Worm (Caenorhabditis elegans): ENCODE data around the gene dcn-1.

dcn-1 gene

DNA sequence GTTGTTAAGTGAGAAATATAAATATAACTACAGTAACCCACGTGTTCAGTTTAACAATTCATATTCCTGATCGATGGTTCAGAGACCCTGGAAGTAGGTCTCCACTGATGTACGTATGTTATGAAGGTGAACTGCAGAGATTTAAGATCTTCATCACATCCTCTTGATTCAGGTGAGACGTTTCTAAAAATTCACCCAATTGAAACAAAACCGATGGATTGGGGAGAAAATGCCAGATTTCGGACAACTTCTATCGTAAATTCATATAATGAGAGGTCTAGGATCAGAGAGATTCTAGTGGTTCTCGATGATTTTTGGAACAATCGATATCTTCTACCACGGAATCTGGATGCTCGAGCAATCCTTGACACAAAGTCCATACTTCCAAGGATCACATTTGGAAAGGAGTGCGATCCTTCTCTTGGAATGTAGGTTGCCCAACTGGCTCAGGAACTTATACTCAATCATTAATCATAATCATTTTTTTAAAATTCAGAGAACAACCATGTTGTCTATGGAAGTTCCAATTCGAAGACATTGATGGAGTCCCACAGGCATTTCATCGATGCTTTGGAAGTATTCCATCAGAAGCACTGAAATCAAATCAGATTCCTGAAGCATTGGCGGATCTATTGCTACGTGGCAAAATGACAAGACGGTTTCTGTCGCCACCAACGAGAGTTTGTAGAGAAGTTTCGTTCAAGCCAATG lies 19.4 kb upstream of the dcn-1 start, which contains the start of the genes nth-1 and R10E4.7:
Gene nth-1 (minus strand): TSS at position 101 of the 710 bp plus-strand sequence.
Gene R10E4.7 (plus strand): TSS at position 660 of the 710 bp plus-strand sequence.
- TF ChIP-seq ztf-29 (GFP tag; IDR thresholded peaks at IDR 0.05): no peak
- no peak for TF ChIP-seq flt-1 (GFP tag; IDR thresholded peaks at IDR 0.05)
- no peak for TF ChIP-seq klf-2 (GFP tag; conservative IDR thresholded peaks at IDR 0.05)
- no peak for TF ChIP-seq ztf-23 (GFP tag; IDR thresholded peaks at IDR 0.05)
- TF ChIP-seq med-1 (GFP tag; optimal IDR thresholded peaks at IDR 0.05; ENCODE audit: insufficient read depth): no peak
- TF ChIP-seq ref-1 (GFP tag; conservative IDR thresholded peaks at IDR 0.05): no peak
- no peak for TF ChIP-seq cog-1 (tag; optimal IDR thresholded peaks at IDR 0.05)
- TF ChIP-seq tab-1 (GFP tag; IDR thresholded peaks at IDR 0.05): no peak

ce11 chrIII:4300989-4301498 lies 12.7 kb upstream of the dcn-1 start, which contains the start of gene R10E4.11:
TSS of gene R10E4.11 (minus strand) at chrIII:4301039.
- TF ChIP-seq T22C8.4 (GFP tag; IDR thresholded peaks at IDR 0.05) (no peak), med-1 (GFP tag; optimal IDR thresholded peaks at IDR 0.05; ENCODE audit: insufficient read depth) (no peak), ztf-29 (GFP tag; IDR thresholded peaks at IDR 0.05) (no peak), cog-1 (tag; optimal IDR thresholded peaks at IDR 0.05) (no peak), flt-1 (GFP tag; IDR thresholded peaks at IDR 0.05) (no peak), ref-1 (GFP tag; conservative IDR thresholded peaks at IDR 0.05) (no peak), ztf-23 (GFP tag; IDR thresholded peaks at IDR 0.05) (no peak), tab-1 (GFP tag; IDR thresholded peaks at IDR 0.05) (no peak), klf-2 (GFP tag; conservative IDR thresholded peaks at IDR 0.05) (no peak)

ce11 chrIII:4302293-4302692 lies 11.4 kb upstream of the dcn-1 start, which contains the start of gene R10E4.9:
TSS of gene R10E4.9 (minus strand) at chrIII:4302393.
- TF ChIP-seq cog-1 (tag; optimal IDR thresholded peaks at IDR 0.05) (no peak), flt-1 (GFP tag; IDR thresholded peaks at IDR 0.05) (no peak), klf-2 (GFP tag; conservative IDR thresholded peaks at IDR 0.05) (no peak)

DNA sequence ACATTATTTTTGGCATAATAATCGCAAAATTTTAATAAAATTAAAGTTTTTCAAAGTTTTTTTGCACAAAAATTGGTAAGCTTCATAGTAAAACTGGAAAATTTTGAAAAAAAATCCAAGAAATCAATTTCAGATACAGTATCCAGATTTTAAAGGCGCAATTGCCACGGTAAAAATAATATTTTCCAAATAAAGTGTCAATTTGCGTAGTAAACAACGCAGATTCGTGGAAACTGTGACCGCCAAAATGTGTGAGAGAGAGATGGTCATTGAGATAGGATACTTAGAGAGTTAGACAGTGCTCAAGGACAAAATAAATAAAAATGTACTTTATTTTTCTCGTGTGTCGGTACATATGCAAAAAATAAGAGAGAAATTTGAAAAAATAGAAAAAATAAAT lies 10.9 kb upstream of the dcn-1 start:
- no peak for TF ChIP-seq ref-1 (GFP tag; conservative IDR thresholded peaks at IDR 0.05)
- no peak for TF ChIP-seq cog-1 (tag; optimal IDR thresholded peaks at IDR 0.05)
- TF ChIP-seq T22C8.4 (GFP tag; IDR thresholded peaks at IDR 0.05): no peak
- TF ChIP-seq ztf-29 (GFP tag; IDR thresholded peaks at IDR 0.05): no peak
- no peak for TF ChIP-seq flt-1 (GFP tag; IDR thresholded peaks at IDR 0.05)
- no peak for TF ChIP-seq klf-2 (GFP tag; conservative IDR thresholded peaks at IDR 0.05)
- TF ChIP-seq tab-1 (GFP tag; IDR thresholded peaks at IDR 0.05): no peak
- no peak for TF ChIP-seq ztf-23 (GFP tag; IDR thresholded peaks at IDR 0.05)
- TF ChIP-seq med-1 (GFP tag; optimal IDR thresholded peaks at IDR 0.05; ENCODE audit: insufficient read depth): no peak

ce11 chrIII:4309303-4309702 lies 4.4 kb upstream of the dcn-1 start:
- TF ChIP-seq klf-2 (GFP tag; conservative IDR thresholded peaks at IDR 0.05): no peak
- TF ChIP-seq flt-1 (GFP tag; IDR thresholded peaks at IDR 0.05): no peak
- TF ChIP-seq T22C8.4 (GFP tag; IDR thresholded peaks at IDR 0.05): no peak
- no peak for TF ChIP-seq ref-1 (GFP tag; conservative IDR thresholded peaks at IDR 0.05)
- no peak for TF ChIP-seq med-1 (GFP tag; optimal IDR thresholded peaks at IDR 0.05; ENCODE audit: insufficient read depth)
- TF ChIP-seq tab-1 (GFP tag; IDR thresholded peaks at IDR 0.05): no peak
- TF ChIP-seq ztf-29 (GFP tag; IDR thresholded peaks at IDR 0.05): no peak
- TF ChIP-seq cog-1 (tag; optimal IDR thresholded peaks at IDR 0.05): no peak
- no peak for TF ChIP-seq ztf-23 (GFP tag; IDR thresholded peaks at IDR 0.05)

DNA sequence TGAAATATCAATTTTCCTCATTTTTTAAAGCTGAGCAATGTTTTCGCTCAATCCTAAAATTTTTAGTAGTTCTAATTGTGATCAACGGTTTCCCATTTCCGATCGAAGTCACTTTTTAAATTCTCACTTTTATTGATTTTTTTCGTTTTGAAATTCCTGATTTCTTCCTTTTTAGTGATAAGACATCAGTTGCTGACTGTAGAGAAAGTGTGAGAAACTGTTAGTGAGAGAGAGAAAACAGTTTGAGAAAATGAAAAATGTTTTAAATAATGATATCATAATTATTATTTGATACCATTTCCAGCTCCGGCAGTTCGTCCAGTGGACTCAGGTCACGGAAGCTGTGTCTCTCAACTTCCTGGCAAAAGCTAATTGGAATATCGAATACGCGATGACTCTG lies 790 bp downstream of the dcn-1 start:
- TF ChIP-seq cog-1 (tag; optimal IDR thresholded peaks at IDR 0.05): no peak
- no peak for TF ChIP-seq ztf-29 (GFP tag; IDR thresholded peaks at IDR 0.05)
- no peak for TF ChIP-seq ztf-23 (GFP tag; IDR thresholded peaks at IDR 0.05)

DNA sequence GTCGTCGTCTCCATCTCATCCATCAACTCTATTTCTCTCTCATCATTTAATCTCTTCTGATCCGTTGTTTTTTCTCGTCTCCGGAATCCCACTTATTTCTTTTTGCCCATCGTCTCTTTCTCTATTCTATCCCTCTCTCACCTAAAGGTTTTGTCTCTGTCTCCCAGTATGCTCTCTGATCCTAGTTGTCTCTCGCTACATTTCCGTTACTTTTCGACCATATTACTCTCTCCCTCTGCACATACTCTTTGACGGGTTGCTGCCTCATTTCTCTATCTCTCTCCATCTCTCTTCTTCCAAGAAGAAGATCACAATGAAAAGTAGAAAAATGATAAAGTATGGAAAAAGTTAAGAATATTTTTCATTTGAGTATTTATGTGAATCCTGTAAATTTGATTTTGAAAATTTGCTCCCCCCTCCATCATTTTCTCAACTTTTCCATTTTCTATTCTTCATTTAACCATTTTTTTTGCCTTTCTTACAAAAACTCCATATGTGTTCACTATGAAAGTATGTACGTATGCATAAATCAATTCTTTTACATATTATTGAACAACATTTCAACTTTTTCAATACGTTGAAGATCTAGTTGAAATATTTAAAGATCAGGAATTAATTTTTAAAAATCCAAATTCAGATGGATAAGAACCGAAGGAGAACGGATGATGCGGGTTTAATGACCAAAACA lies 3.5 kb downstream of the dcn-1 start, which contains the start of gene tag-131:
Gene tag-131 (plus strand): TSS at position 638 of the 688 bp plus-strand sequence.
- TF ChIP-seq cog-1 (tag; optimal IDR thresholded peaks at IDR 0.05): no peak
- TF ChIP-seq flt-1 (GFP tag; IDR thresholded peaks at IDR 0.05): no peak
- no peak for TF ChIP-seq T22C8.4 (GFP tag; IDR thresholded peaks at IDR 0.05)
- no peak for TF ChIP-seq med-1 (GFP tag; optimal IDR thresholded peaks at IDR 0.05; ENCODE audit: insufficient read depth)
- no peak for TF ChIP-seq ztf-23 (GFP tag; IDR thresholded peaks at IDR 0.05)
- no peak for TF ChIP-seq ref-1 (GFP tag; conservative IDR thresholded peaks at IDR 0.05)
- no peak for TF ChIP-seq tab-1 (GFP tag; IDR thresholded peaks at IDR 0.05)
- no peak for TF ChIP-seq ztf-29 (GFP tag; IDR thresholded peaks at IDR 0.05)
- TF ChIP-seq klf-2 (GFP tag; conservative IDR thresholded peaks at IDR 0.05): no peak

DNA sequence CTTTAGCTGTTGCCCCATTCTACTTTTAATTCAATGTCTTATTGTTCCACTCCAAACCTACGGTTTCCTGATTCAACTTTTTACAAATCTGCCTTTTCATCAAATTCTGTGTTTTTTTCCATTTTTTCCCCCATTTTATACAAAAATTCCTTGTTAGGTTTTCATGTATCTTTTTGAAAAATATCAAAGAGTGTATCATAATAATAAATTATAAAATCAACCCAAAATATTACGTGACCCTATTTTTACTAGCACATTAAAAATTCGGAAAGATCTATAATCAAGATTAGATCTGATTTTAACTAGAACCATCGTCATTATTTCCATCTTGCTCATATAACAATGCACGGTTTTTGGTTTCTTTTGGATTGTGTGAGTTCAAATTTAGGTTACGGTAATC lies 6.4 kb downstream of the dcn-1 start, which contains the start of gene H38K22.6:
Gene H38K22.6 (plus strand): TSS at position 301 of the 400 bp plus-strand sequence.
- TF ChIP-seq T22C8.4 (GFP tag; IDR thresholded peaks at IDR 0.05): no peak
- TF ChIP-seq ref-1 (GFP tag; conservative IDR thresholded peaks at IDR 0.05): no peak
- TF ChIP-seq med-1 (GFP tag; optimal IDR thresholded peaks at IDR 0.05; ENCODE audit: insufficient read depth): no peak
- TF ChIP-seq ztf-23 (GFP tag; IDR thresholded peaks at IDR 0.05): no peak
- no peak for TF ChIP-seq klf-2 (GFP tag; conservative IDR thresholded peaks at IDR 0.05)
- no peak for TF ChIP-seq ztf-29 (GFP tag; IDR thresholded peaks at IDR 0.05)
- no peak for TF ChIP-seq tab-1 (GFP tag; IDR thresholded peaks at IDR 0.05)
- no peak for TF ChIP-seq cog-1 (tag; optimal IDR thresholded peaks at IDR 0.05)
- no peak for TF ChIP-seq flt-1 (GFP tag; IDR thresholded peaks at IDR 0.05)

- no peak for TF ChIP-seq cog-1 (tag; optimal IDR thresholded peaks at IDR 0.05)
- TF ChIP-seq ztf-23 (GFP tag; IDR thresholded peaks at IDR 0.05): no peak
- TF ChIP-seq ztf-29 (GFP tag; IDR thresholded peaks at IDR 0.05): no peak
- TF ChIP-seq med-1 (GFP tag; optimal IDR thresholded peaks at IDR 0.05; ENCODE audit: insufficient read depth): no peak
- no peak for TF ChIP-seq ref-1 (GFP tag; conservative IDR thresholded peaks at IDR 0.05)
- no peak for TF ChIP-seq klf-2 (GFP tag; conservative IDR thresholded peaks at IDR 0.05)
- no peak for TF ChIP-seq flt-1 (GFP tag; IDR thresholded peaks at IDR 0.05)
- TF ChIP-seq tab-1 (GFP tag; IDR thresholded peaks at IDR 0.05): no peak
- no peak for TF ChIP-seq T22C8.4 (GFP tag; IDR thresholded peaks at IDR 0.05)
These were observed 7.7 kb downstream of the dcn-1 start, which contains the start of gene H38K22.7 for ce11 chrIII:4321399-4321798. TSS of gene H38K22.7 (plus strand) at chrIII:4321699.

Measured in whole organism, midembryonic.